Worm (Caenorhabditis elegans) whole organism, late embryonic: ENCODE results near the gene C18D4.12.

ENCODE experiments used
- ceh-14 ChIP-seq: sonication (generic microtip); optimal IDR thresholded peaks from 2 replicates; lab custom pipeline; 2016; ENCODE audit warnings: missing genotype, missing genetic modification characterization, missing compliant biosample characterization
- pag-3 ChIP-seq: sonication (generic microtip); optimal IDR thresholded peaks from 2 replicates; lab custom pipeline; 2016; ENCODE audit warnings: missing compliant biosample characterization, missing genetic modification characterization, borderline replicate concordance

- TF ChIP-seq ceh-14 (tag; lab: Kevin White, UChicago) (no peak), pag-3 (tag; lab: Kevin White, UChicago) (no peak)
Observed at ce11 chrV:17530486-17530885, at the start of gene C18D4.12.
